Worm (Caenorhabditis elegans) whole organism, late embryonic: Measurements from ENCODE around the gene srt-7.

Experiments used
- F13H6.1 ChIP-seq: sonication (generic microtip); optimal IDR thresholded peaks from 2 replicates; lab custom pipeline; 2016; ENCODE audit warnings: missing genetic modification characterization, missing compliant biosample characterization
- T23F11.4 ChIP-seq: fragments of 200-800 bp; sonication (Bioruptor generic); optimal IDR thresholded peaks from 2 replicates; lab custom pipeline; 2018; ENCODE audit warnings: mild to moderate bottlenecking, missing genetic modification characterization, missing compliant biosample characterization
- Y22D7AL.16 ChIP-seq: sonication (generic microtip); optimal IDR thresholded peaks from 2 replicates; lab custom pipeline; 2016; ENCODE audit warnings: missing genetic modification characterization, missing compliant biosample characterization
- ahr-1 ChIP-seq: sonication (generic microtip); optimal IDR thresholded peaks from 2 replicates; lab custom pipeline; 2016; ENCODE audit warnings: missing genetic modification characterization, missing compliant biosample characterization
- ceh-18 ChIP-seq: sonication (generic microtip); optimal IDR thresholded peaks from 2 replicates; lab custom pipeline; 2016; ENCODE audit warnings: missing genetic modification characterization, missing compliant biosample characterization
- ceh-19 ChIP-seq: fragments of 200-800 bp; sonication (Bioruptor generic); optimal IDR thresholded peaks from 2 replicates; lab custom pipeline; 2018; ENCODE audit warnings: mild to moderate bottlenecking, missing genetic modification characterization, missing compliant biosample characterization
- ceh-22 ChIP-seq: sonication (generic microtip); optimal IDR thresholded peaks from 2 replicates; lab custom pipeline; 2017; ENCODE audit warnings: missing biosample characterization, missing genetic modification characterization
- ceh-30 ChIP-seq: fragments of 150-350 bp; optimal IDR thresholded peaks from 2 replicates; lab custom pipeline; 2014; ENCODE audit warnings: missing biosample characterization, missing genetic modification characterization
- ceh-31 ChIP-seq: sonication (generic microtip); optimal IDR thresholded peaks from 2 replicates; lab custom pipeline; 2016; ENCODE audit warnings: missing genetic modification characterization, missing compliant biosample characterization
- ceh-9 ChIP-seq: sonication (generic microtip); optimal IDR thresholded peaks from 2 replicates; lab custom pipeline; 2016; ENCODE audit warnings: mild to moderate bottlenecking, missing genetic modification characterization, inconsistent platforms, missing compliant biosample characterization
- che-1 ChIP-seq: sonication (generic microtip); optimal IDR thresholded peaks from 2 replicates; lab custom pipeline; 2016; ENCODE audit warnings: mild to moderate bottlenecking, missing genetic modification characterization, missing compliant biosample characterization
- dve-1 ChIP-seq: sonication (generic microtip); optimal IDR thresholded peaks from 2 replicates; lab custom pipeline; 2017; ENCODE audit warnings: antibody characterized with exemption, mild to moderate bottlenecking, missing genetic modification characterization, missing compliant biosample characterization
- elt-4 ChIP-seq: sonication (generic microtip); optimal IDR thresholded peaks from 2 replicates; lab custom pipeline; 2016; ENCODE audit warnings: missing genetic modification characterization, missing compliant biosample characterization
- ets-4 ChIP-seq: sonication (generic microtip); optimal IDR thresholded peaks from 2 replicates; lab custom pipeline; 2016; ENCODE audit warnings: missing genetic modification characterization, missing compliant biosample characterization
- eyg-1 ChIP-seq: sonication (generic microtip); optimal IDR thresholded peaks from 2 replicates; lab custom pipeline; 2016; ENCODE audit warnings: missing genotype, missing genetic modification characterization, missing compliant biosample characterization
- fax-1 ChIP-seq: sonication (generic microtip); optimal IDR thresholded peaks from 2 replicates; lab custom pipeline; 2016; ENCODE audit warnings: missing genotype, missing genetic modification characterization, missing compliant biosample characterization
- hlh-13 ChIP-seq: fragments of 200-800 bp; sonication (Bioruptor generic); optimal IDR thresholded peaks from 2 replicates; lab custom pipeline; 2018; ENCODE audit warnings: mild to moderate bottlenecking, missing genetic modification characterization, missing compliant biosample characterization
- hlh-6 ChIP-seq: sonication (generic microtip); optimal IDR thresholded peaks from 2 replicates; lab custom pipeline; 2016; ENCODE audit warnings: missing genotype, missing genetic modification characterization, missing compliant biosample characterization
- hlh-8 ChIP-seq: sonication (generic microtip); optimal IDR thresholded peaks from 2 replicates; lab custom pipeline; 2016; ENCODE audit warnings: missing genotype, missing genetic modification characterization, missing compliant biosample characterization
- lim-6 ChIP-seq: sonication (generic microtip); optimal IDR thresholded peaks from 2 replicates; lab custom pipeline; 2016; ENCODE audit warnings: missing genetic modification characterization, missing compliant biosample characterization
- lin-11 ChIP-seq: fragments of 200-800 bp; sonication (Bioruptor generic); optimal IDR thresholded peaks from 2 replicates; lab custom pipeline; 2018; ENCODE audit warnings: mild to moderate bottlenecking, missing genetic modification characterization, missing compliant biosample characterization
- mec-3 ChIP-seq: sonication (generic microtip); optimal IDR thresholded peaks from 2 replicates; lab custom pipeline; 2016; ENCODE audit warnings: borderline replicate concordance, missing genetic modification characterization, missing compliant biosample characterization
- nhr-11 ChIP-seq: fragments of 150-350 bp; optimal IDR thresholded peaks from 2 replicates; lab custom pipeline; 2014; ENCODE audit warnings: missing biosample characterization, missing genetic modification characterization
- nhr-232 ChIP-seq: sonication (generic microtip); optimal IDR thresholded peaks from 2 replicates; lab custom pipeline; 2016; ENCODE audit warnings: missing genetic modification characterization, missing compliant biosample characterization
- npax-4 ChIP-seq: sonication (generic microtip); optimal IDR thresholded peaks from 2 replicates; lab custom pipeline; 2016; ENCODE audit warnings: missing genetic modification characterization, missing compliant biosample characterization
- pros-1 ChIP-seq: fragments of 150-350 bp; optimal IDR thresholded peaks from 2 replicates; lab custom pipeline; 2014; ENCODE audit warnings: missing biosample characterization, missing genetic modification reagents, missing genetic modification characterization
- ref-2 ChIP-seq: sonication (generic microtip); optimal IDR thresholded peaks from 2 replicates; lab custom pipeline; 2016; ENCODE audit warnings: missing genetic modification characterization, missing compliant biosample characterization
- rnt-1 ChIP-seq: sonication (generic microtip); optimal IDR thresholded peaks from 2 replicates; lab custom pipeline; 2016; ENCODE audit warnings: missing genetic modification characterization, missing compliant biosample characterization
- sdc-2 ChIP-seq: sonication (generic microtip); optimal IDR thresholded peaks from 2 replicates; lab custom pipeline; 2016; ENCODE audit warnings: missing genotype, missing genetic modification characterization, missing compliant biosample characterization
- sox-2 ChIP-seq: fragments of 200-800 bp; sonication (Bioruptor generic); IDR thresholded peaks from 2 replicates; pipeline ENCODE4 v1.3.6; 2022; ENCODE audit warnings: missing genetic modification reagents, missing genetic modification characterization, missing compliant biosample characterization
- syd-9 ChIP-seq: sonication (generic microtip); optimal IDR thresholded peaks from 2 replicates; lab custom pipeline; 2016; ENCODE audit warnings: mild to moderate bottlenecking, missing genetic modification characterization, moderate library complexity, missing compliant biosample characterization
- tbx-7 ChIP-seq: sonication (generic microtip); optimal IDR thresholded peaks from 2 replicates; lab custom pipeline; 2016; ENCODE audit warnings: missing genotype, missing genetic modification characterization, missing compliant biosample characterization
- ttx-3 ChIP-seq: sonication (generic microtip); optimal IDR thresholded peaks from 2 replicates; lab custom pipeline; 2016; ENCODE audit warnings: missing genetic modification reagents, missing genetic modification characterization, missing compliant biosample characterization
- unc-3 ChIP-seq, 2 experiments: fragments of 200-800 bp in 1 of 2; sonication (Bioruptor generic) in 1 of 2; sonication (generic microtip) in 1 of 2; conservative IDR thresholded peaks in 1 of 2; optimal IDR thresholded peaks in 1 of 2; 2 replicates each; pipeline versions ENCODE4 v1.3.6 to Lab custom; 2016 to 2022; ENCODE audit warnings: missing compliant biosample characterization in 2 of 2, missing genetic modification characterization in 2 of 2, missing genetic modification reagents in 1 of 2
- unc-42 ChIP-seq: sonication (generic microtip); optimal IDR thresholded peaks from 2 replicates; lab custom pipeline; 2016; ENCODE audit warnings: missing genotype, missing genetic modification characterization, missing compliant biosample characterization
- ztf-16 ChIP-seq: sonication (generic microtip); optimal IDR thresholded peaks from 2 replicates; lab custom pipeline; 2017; ENCODE audit warnings: missing genetic modification characterization, missing compliant biosample characterization

Gene srt-7

ce11 chrV:3106785-3107184 lies 25.2 kb downstream of the srt-7 start:
- TF ChIP-seq eyg-1 (tag; lab: Kevin White, UChicago), result no peak
- TF ChIP-seq, all 69 proteins: peak for 0

ce11 chrV:3107450-3107849 lies 25.9 kb downstream of the srt-7 start, which contains the start of gene str-68:
TSS of gene str-68 (minus strand) at chrV:3107550.
- TF ChIP-seq tbx-7 (tag; lab: Kevin White, UChicago) (no peak), ceh-9 (tag; lab: Kevin White, UChicago) (no peak), hlh-6 (tag; lab: Kevin White, UChicago) (no peak)

ce11 chrV:3112198-3112597 lies 30.6 kb downstream of the srt-7 start:
- TF ChIP-seq mec-3, result no peak
- no peak for TF ChIP-seq hlh-13 (GFP tag; lab: Kevin White, UChicago)
- no peak for TF ChIP-seq fax-1
- no peak for TF ChIP-seq rnt-1 (tag; lab: Kevin White, UChicago)
- TF ChIP-seq npax-4 (tag; lab: Kevin White, UChicago), result no peak
- TF ChIP-seq nhr-232 (tag; lab: Kevin White, UChicago), result no peak
- TF ChIP-seq sdc-2 (tag; lab: Kevin White, UChicago), result no peak
- TF ChIP-seq ceh-31 (tag; lab: Kevin White, UChicago), result no peak
- no peak for TF ChIP-seq elt-4 (tag; lab: Kevin White, UChicago)
- no peak for TF ChIP-seq ahr-1
- TF ChIP-seq pros-1, result no peak
- no peak for TF ChIP-seq che-1 (tag; lab: Kevin White, UChicago)
- TF ChIP-seq F13H6.1, result no peak
- TF ChIP-seq unc-3 (GFP tag; conservative IDR thresholded peaks at IDR 0.05; lab: Robert Waterston, UW), result no peak
- no peak for TF ChIP-seq unc-3 (tag; optimal IDR thresholded peaks at IDR 0.05; lab: Kevin White, UChicago)
- TF ChIP-seq nhr-11, result no peak
- TF ChIP-seq lim-6 (tag; lab: Kevin White, UChicago), result no peak
- no peak for TF ChIP-seq ceh-19 (GFP tag; lab: Kevin White, UChicago)
- TF ChIP-seq ttx-3 (tag; lab: Kevin White, UChicago), result no peak
- TF ChIP-seq lin-11 (tag; lab: Kevin White, UChicago), result no peak

- TF ChIP-seq ref-2 (tag; lab: Kevin White, UChicago), result no peak
- no peak for TF ChIP-seq syd-9 (tag; lab: Kevin White, UChicago)
- no peak for TF ChIP-seq ceh-31 (tag; lab: Kevin White, UChicago)
- TF ChIP-seq Y22D7AL.16 (tag; lab: Kevin White, UChicago), result no peak
- TF ChIP-seq sox-2 (GFP tag; lab: Robert Waterston, UW), result no peak
- no peak for TF ChIP-seq ceh-30 (tag; lab: Kevin White, UChicago)
- no peak for TF ChIP-seq ceh-19 (GFP tag; lab: Kevin White, UChicago)
- TF ChIP-seq tbx-7 (tag; lab: Kevin White, UChicago), result no peak
- no peak for TF ChIP-seq ceh-18 (tag; lab: Kevin White, UChicago)
- no peak for TF ChIP-seq unc-42
- TF ChIP-seq ets-4 (tag; lab: Kevin White, UChicago), result no peak
- TF ChIP-seq, all 69 proteins: peak for 0
Measured at ce11 chrV:3113751-3114150, 32.2 kb downstream of the srt-7 start, which contains the start of gene Y73C8C.8. TSS of gene Y73C8C.8 (minus strand) at chrV:3113851.

ce11 chrV:3114973-3115372 lies 33.4 kb downstream of the srt-7 start, which contains the start of gene Y73C8C.3:
TSS of gene Y73C8C.3 (plus strand) at chrV:3115273.
- TF ChIP-seq ceh-22 (tag; lab: Kevin White, UChicago) (no peak), nhr-232 (tag; lab: Kevin White, UChicago) (no peak), mec-3 (no peak), ttx-3 (tag; lab: Kevin White, UChicago) (no peak), ref-2 (tag; lab: Kevin White, UChicago) (no peak), T23F11.4 (GFP tag; lab: Kevin White, UChicago) (no peak), F13H6.1 (no peak), hlh-8 (tag; lab: Kevin White, UChicago) (no peak), dve-1 (tag; lab: Kevin White, UChicago) (no peak), hlh-6 (tag; lab: Kevin White, UChicago) (no peak), ztf-16 (tag; lab: Kevin White, UChicago) (no peak), sox-2 (GFP tag; lab: Robert Waterston, UW) (no peak), ceh-9 (tag; lab: Kevin White, UChicago) (no peak)
